Worm (Caenorhabditis elegans) whole organism, mixed stage, embryonic: ENCODE results near the gene Y41E3.13.

Experiments used
- bed-3 ChIP-seq: fragments of 200-800 bp; sonication (Bioruptor generic); optimal IDR thresholded peaks from 3 replicates; lab custom pipeline; 2018; ENCODE audit warnings: mild to moderate bottlenecking, missing genetic modification characterization, moderate library complexity, missing compliant biosample characterization
- blmp-1 ChIP-seq: fragments of 150-350 bp; optimal IDR thresholded peaks from 2 replicates; lab custom pipeline; 2014; ENCODE audit warnings: missing biosample characterization, missing genetic modification characterization
- ceh-83 ChIP-seq: fragments of 200-800 bp; sonication (Bioruptor generic); optimal IDR thresholded peaks from 2 replicates; lab custom pipeline; 2018; ENCODE audit warnings: mild to moderate bottlenecking, missing genetic modification characterization, missing compliant biosample characterization
- ces-1 ChIP-seq: fragments of 150-350 bp; optimal IDR thresholded peaks from 2 replicates; lab custom pipeline; 2014; ENCODE audit warnings: missing biosample characterization, missing genetic modification reagents, missing genetic modification characterization
- cnd-1 ChIP-seq: fragments of 200-800 bp; sonication (Bioruptor generic); optimal IDR thresholded peaks from 2 replicates; lab custom pipeline; 2018; ENCODE audit warnings: mild to moderate bottlenecking, missing genetic modification characterization, missing compliant biosample characterization
- drap-1 ChIP-seq: fragments of 200-800 bp; sonication (Bioruptor generic); optimal IDR thresholded peaks from 3 replicates; lab custom pipeline; 2018; ENCODE audit warnings: mild to moderate bottlenecking, missing genetic modification characterization, missing compliant biosample characterization
- elt-1 ChIP-seq: sonication (generic microtip); optimal IDR thresholded peaks from 2 replicates; lab custom pipeline; 2017; ENCODE audit warnings: missing genetic modification characterization, mild to moderate bottlenecking, missing compliant biosample characterization, antibody characterized with exemption, moderate library complexity, borderline replicate concordance; ENCODE audit not compliant: insufficient read depth
- elt-3 ChIP-seq: fragments of 150-350 bp; optimal IDR thresholded peaks from 2 replicates; lab custom pipeline; 2014; ENCODE audit warnings: missing biosample characterization, missing genetic modification characterization
- flh-1 ChIP-seq: fragments of 200-800 bp; sonication (Bioruptor generic); optimal IDR thresholded peaks from 2 replicates; lab custom pipeline; 2018; ENCODE audit warnings: mild to moderate bottlenecking, missing genetic modification characterization, moderate library complexity, missing compliant biosample characterization
- ham-2 ChIP-seq: fragments of 200-800 bp; sonication (Bioruptor generic); optimal IDR thresholded peaks from 2 replicates; lab custom pipeline; 2018; ENCODE audit warnings: mild to moderate bottlenecking, missing genetic modification characterization, missing compliant biosample characterization
- hlh-1 ChIP-seq: fragments of 150-350 bp; optimal IDR thresholded peaks from 2 replicates; lab custom pipeline; 2014; ENCODE audit warnings: missing biosample characterization, missing genetic modification reagents, missing genetic modification characterization
- lin-13 ChIP-seq: fragments of 150-350 bp; optimal IDR thresholded peaks from 2 replicates; lab custom pipeline; 2014; ENCODE audit warnings: missing biosample characterization, missing genetic modification characterization
- lin-32 ChIP-seq: fragments of 200-800 bp; sonication (Bioruptor generic); optimal IDR thresholded peaks from 2 replicates; lab custom pipeline; 2018; ENCODE audit warnings: mild to moderate bottlenecking, missing genetic modification characterization, missing compliant biosample characterization
- lsy-2 ChIP-seq: fragments of 150-350 bp; optimal IDR thresholded peaks from 2 replicates; lab custom pipeline; 2014; ENCODE audit warnings: missing biosample characterization, missing genetic modification characterization
- mab-5 ChIP-seq: fragments of 150-350 bp; optimal IDR thresholded peaks from 2 replicates; lab custom pipeline; 2014; ENCODE audit warnings: missing biosample characterization, missing genetic modification characterization
- mep-1 ChIP-seq: fragments of 150-350 bp; optimal IDR thresholded peaks from 2 replicates; lab custom pipeline; 2017; ENCODE audit warnings: missing biosample characterization, missing genetic modification reagents, missing genetic modification characterization, inconsistent platforms
- mls-2 ChIP-seq: sonication (generic microtip); optimal IDR thresholded peaks from 2 replicates; lab custom pipeline; 2016; ENCODE audit warnings: mild to moderate bottlenecking, missing genetic modification characterization, moderate library complexity, missing compliant biosample characterization
- nhr-12 ChIP-seq: fragments of 150-350 bp; optimal IDR thresholded peaks from 2 replicates; lab custom pipeline; 2014; ENCODE audit warnings: missing biosample characterization, missing genetic modification characterization
- nhr-2 ChIP-seq: fragments of 150-350 bp; optimal IDR thresholded peaks from 2 replicates; lab custom pipeline; 2014; ENCODE audit warnings: missing biosample characterization, missing genetic modification characterization
- nhr-237 ChIP-seq: fragments of 150-350 bp; optimal IDR thresholded peaks from 2 replicates; lab custom pipeline; 2014; ENCODE audit warnings: missing biosample characterization, missing genetic modification characterization
- nhr-28 ChIP-seq: fragments of 150-350 bp; optimal IDR thresholded peaks from 2 replicates; lab custom pipeline; 2014; ENCODE audit warnings: missing biosample characterization, missing genetic modification characterization
- nhr-76 ChIP-seq: sonication (generic microtip); optimal IDR thresholded peaks from 2 replicates; lab custom pipeline; 2017; ENCODE audit warnings: missing biosample characterization, missing genetic modification characterization
- pha-4 ChIP-seq: fragments of 150-350 bp; optimal IDR thresholded peaks from 2 replicates; lab custom pipeline; 2018; ENCODE audit warnings: missing biosample characterization, missing genetic modification reagents, missing genetic modification characterization
- sem-2 ChIP-seq: fragments of 200-800 bp; sonication (Bioruptor generic); optimal IDR thresholded peaks from 2 replicates; lab custom pipeline; 2018; ENCODE audit warnings: mild to moderate bottlenecking, missing genetic modification characterization, missing compliant biosample characterization
- tbx-8 ChIP-seq: fragments of 200-800 bp; sonication (Bioruptor generic); optimal IDR thresholded peaks from 2 replicates; lab custom pipeline; 2018; ENCODE audit warnings: mild to moderate bottlenecking, missing genetic modification characterization, moderate library complexity, missing compliant biosample characterization
- unc-120 ChIP-seq: sonication (generic microtip); optimal IDR thresholded peaks from 2 replicates; lab custom pipeline; 2017; ENCODE audit warnings: missing genetic modification characterization, missing compliant biosample characterization; ENCODE audit not compliant: poor library complexity, severe bottlenecking
- unc-62 ChIP-seq: fragments of 150-350 bp; optimal IDR thresholded peaks from 2 replicates; lab custom pipeline; 2014; ENCODE audit warnings: missing biosample characterization, missing genetic modification reagents, missing genetic modification characterization
- zip-8 ChIP-seq: fragments of 150-350 bp; optimal IDR thresholded peaks from 2 replicates; lab custom pipeline; 2014; ENCODE audit warnings: missing biosample characterization, missing genetic modification characterization
- ztf-11 ChIP-seq: fragments of 150-350 bp; optimal IDR thresholded peaks from 2 replicates; lab custom pipeline; 2014; ENCODE audit warnings: missing biosample characterization, missing genetic modification characterization

Y41E3.13 gene

DNA sequence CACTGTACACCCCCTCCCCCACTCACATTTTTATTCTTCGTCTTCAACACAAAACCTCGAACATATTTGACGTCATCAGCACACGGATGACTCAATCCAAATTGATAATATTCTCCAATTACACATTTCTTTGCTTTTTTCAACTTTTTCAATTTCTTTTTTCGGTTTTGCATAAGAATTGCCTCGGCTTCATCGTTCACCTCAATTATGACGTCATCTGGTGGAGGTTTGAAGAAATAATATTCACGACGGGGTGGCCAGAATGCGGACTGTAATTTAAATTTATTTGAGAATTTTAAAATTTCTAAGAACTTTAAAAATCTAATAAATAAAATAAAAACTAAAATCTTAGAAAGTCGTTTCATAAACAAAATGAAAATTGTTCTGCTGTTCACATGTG is 5.7 kb downstream of the Y41E3.13 start:
- TF ChIP-seq zip-8 (tag; lab: Kevin White, UChicago) (peak; percentile 91), nhr-28 (no peak)

DNA sequence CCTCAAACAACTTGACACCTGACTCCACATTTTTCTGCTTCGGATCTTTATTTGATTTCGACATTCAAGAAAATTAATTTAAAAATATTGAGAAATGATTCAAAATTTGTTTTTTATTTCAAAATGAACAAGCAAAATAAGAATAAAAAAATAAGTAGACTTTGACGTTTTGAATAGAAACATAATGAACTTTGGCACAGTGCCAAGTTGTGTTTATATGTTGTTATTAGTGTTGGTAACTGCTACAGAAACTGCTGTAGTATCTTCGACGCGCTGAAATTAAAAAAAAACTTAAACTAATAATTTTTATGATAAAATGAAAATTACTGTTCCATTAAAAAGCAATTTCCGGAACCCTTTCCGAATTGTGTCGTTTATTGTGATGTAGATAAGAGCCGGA is 7.6 kb downstream of the Y41E3.13 start, which contains the start of gene Y41E3.18:
Gene Y41E3.18, minus strand, starts transcription at position 101 of the 400 bp plus-strand sequence.
- no peak for TF ChIP-seq ham-2
- no peak for TF ChIP-seq nhr-28
- TF ChIP-seq tbx-8 (GFP tag; lab: Kevin White, UChicago), result no peak
- TF ChIP-seq lin-13 (tag; lab: Kevin White, UChicago), result no peak
- TF ChIP-seq pha-4 (tag; lab: Kevin White, UChicago), result no peak
- no peak for TF ChIP-seq ceh-83 (GFP tag; lab: Kevin White, UChicago)
- no peak for TF ChIP-seq ztf-11
- TF ChIP-seq mab-5 (tag; lab: Kevin White, UChicago), result no peak
- no peak for TF ChIP-seq lin-32 (GFP tag; lab: Kevin White, UChicago)
- TF ChIP-seq elt-3, result no peak
- TF ChIP-seq ces-1 (GFP tag; lab: Kevin White, UChicago), result no peak
- no peak for TF ChIP-seq unc-120

DNA sequence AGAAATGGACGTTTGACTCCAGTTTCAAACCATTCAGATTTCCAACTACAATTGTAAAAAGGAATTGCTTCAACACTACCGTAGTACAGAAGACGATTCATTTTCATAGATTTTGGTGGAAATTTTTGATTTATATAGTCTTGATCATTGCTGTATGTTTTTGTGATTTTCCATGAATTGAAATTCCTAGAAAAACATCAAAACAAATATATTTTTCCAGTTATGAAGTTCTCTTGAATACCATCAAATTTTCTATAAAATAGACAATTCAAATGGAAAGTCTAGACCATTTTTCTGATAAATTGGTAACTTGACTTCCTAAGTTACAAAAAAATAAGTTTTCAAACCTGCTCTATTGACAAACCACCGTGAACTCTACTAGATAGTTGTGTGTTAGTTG is 10.7 kb downstream of the Y41E3.13 start, which contains the start of gene srt-48:
Gene srt-48, minus strand, starts transcription at position 101 of the 400 bp plus-strand sequence.
- no peak for TF ChIP-seq mab-5 (tag; lab: Kevin White, UChicago)
- no peak for TF ChIP-seq nhr-12 (tag; lab: Kevin White, UChicago)
- TF ChIP-seq hlh-1 (tag; lab: Kevin White, UChicago), result no peak
- TF ChIP-seq nhr-76, result no peak
- TF ChIP-seq blmp-1 (tag; lab: Kevin White, UChicago), result no peak
- TF ChIP-seq ham-2, result no peak
- TF ChIP-seq mls-2 (tag; lab: Kevin White, UChicago), result no peak
- TF ChIP-seq pha-4 (tag; lab: Kevin White, UChicago), result no peak
- TF ChIP-seq zip-8 (tag; lab: Kevin White, UChicago), result no peak
- no peak for TF ChIP-seq mep-1

DNA sequence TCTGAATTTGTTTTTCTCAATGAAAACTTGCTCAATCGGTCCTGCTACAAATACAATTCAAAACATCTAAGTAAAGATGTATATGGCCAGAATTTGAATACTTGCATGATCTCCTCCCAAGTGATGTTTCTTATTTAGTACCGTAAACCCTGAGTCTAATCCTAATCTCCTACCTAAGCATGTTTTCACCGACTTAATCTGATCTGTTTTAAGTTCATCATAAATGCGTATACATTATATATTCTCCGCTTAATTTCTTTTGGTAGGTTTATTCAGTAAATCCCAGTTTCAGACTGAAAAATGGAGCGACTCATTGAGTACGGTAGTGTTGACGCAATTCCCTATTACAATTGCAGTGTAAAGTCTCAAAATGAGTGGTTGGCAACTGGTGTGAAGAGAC is 16.3 kb downstream of the Y41E3.13 start, which contains the start of gene srt-50:
Gene srt-50, plus strand, starts transcription at position 301 of the 400 bp plus-strand sequence.
- TF ChIP-seq nhr-237 (tag; lab: Kevin White, UChicago) (no peak), pha-4 (tag; lab: Kevin White, UChicago) (no peak), sem-2 (GFP tag; lab: Kevin White, UChicago) (no peak), elt-1 (no peak), unc-62 (no peak), nhr-76 (no peak)

DNA sequence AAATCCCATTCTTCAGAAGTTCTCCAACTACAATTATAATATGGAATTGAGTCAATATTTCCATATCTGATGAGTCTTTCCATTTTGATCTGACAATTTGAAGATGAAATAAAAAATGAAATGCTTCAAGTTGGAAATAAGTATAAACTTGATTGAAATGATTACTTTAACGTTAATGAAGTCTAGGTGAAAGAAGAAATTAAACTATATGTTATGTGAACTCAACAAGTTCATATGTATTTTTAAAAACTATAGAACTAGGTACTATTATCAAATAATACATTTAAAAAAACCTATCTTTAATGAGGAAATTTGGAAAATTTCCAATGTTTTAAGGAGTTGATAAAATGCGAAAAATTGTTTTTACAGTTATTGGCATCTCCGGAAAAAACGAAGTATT is 40.2 kb downstream of the Y41E3.13 start, which contains the start of gene srt-49:
Gene srt-49, minus strand, starts transcription at position 101 of the 400 bp plus-strand sequence.
- TF ChIP-seq drap-1 (no peak), nhr-28 (no peak), flh-1 (no peak), bed-3 (GFP tag; lab: Kevin White, UChicago) (no peak), nhr-2 (tag; lab: Kevin White, UChicago) (no peak), nhr-12 (tag; lab: Kevin White, UChicago) (no peak), sem-2 (GFP tag; lab: Kevin White, UChicago) (no peak), hlh-1 (tag; lab: Kevin White, UChicago) (no peak)

DNA sequence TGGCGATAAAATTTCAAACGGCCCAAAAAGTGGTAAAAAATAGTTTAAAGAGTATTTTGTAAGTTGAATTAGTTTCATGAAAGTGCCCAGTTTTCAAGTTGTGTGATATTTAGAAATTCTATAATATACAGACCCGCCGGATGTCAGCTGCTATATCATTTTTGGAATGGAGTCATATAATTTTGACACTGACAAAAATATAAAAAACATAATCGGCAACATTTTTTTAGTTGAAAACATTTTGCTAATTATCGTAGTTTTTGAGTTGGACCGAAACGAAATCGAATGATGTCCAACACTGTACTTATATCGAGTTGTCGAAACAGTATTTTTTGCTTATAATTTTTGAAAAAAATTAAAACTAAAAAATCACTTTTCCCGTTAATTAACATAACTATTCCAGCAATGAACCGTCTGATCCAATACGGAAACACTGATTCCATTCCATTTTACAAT is 45.2 kb downstream of the Y41E3.13 start, which contains the start of gene srt-44:
Gene srt-44, plus strand, starts transcription at position 406 of the 456 bp plus-strand sequence.
- TF ChIP-seq nhr-28, result no peak
- TF ChIP-seq elt-1, result no peak
- TF ChIP-seq cnd-1 (tag; lab: Kevin White, UChicago), result no peak
- TF ChIP-seq nhr-12 (tag; lab: Kevin White, UChicago), result no peak
- no peak for TF ChIP-seq nhr-237 (tag; lab: Kevin White, UChicago)
- TF ChIP-seq unc-120, result no peak
- no peak for TF ChIP-seq sem-2 (GFP tag; lab: Kevin White, UChicago)
- TF ChIP-seq lsy-2, result no peak
- no peak for TF ChIP-seq hlh-1 (tag; lab: Kevin White, UChicago)
- no peak for TF ChIP-seq zip-8 (tag; lab: Kevin White, UChicago)
- TF ChIP-seq elt-3, result no peak
- no peak for TF ChIP-seq tbx-8 (GFP tag; lab: Kevin White, UChicago)
- TF ChIP-seq lin-32 (GFP tag; lab: Kevin White, UChicago), result no peak
